Worm (Caenorhabditis elegans) whole organism, L4 larva: ENCODE results near the gene C56C10.6.

Source experiments
- F26F4.8 ChIP-seq: fragments of 200-800 bp; sonication (Bioruptor generic); conservative IDR thresholded peaks from 2 replicates; pipeline ENCODE4 v1.3.6; 2022; ENCODE audit warnings: missing genetic modification characterization, missing compliant biosample characterization
- F49E8.2 ChIP-seq: sonication (generic microtip); optimal IDR thresholded peaks from 2 replicates; lab custom pipeline; 2016; ENCODE audit warnings: missing compliant biosample characterization, mild to moderate bottlenecking, missing genetic modification characterization, borderline replicate concordance
- T20F7.1 ChIP-seq: fragments of 200-800 bp; sonication (Bioruptor generic); optimal IDR thresholded peaks from 2 replicates; lab custom pipeline; 2018; ENCODE audit warnings: mild to moderate bottlenecking, missing genetic modification characterization, missing compliant biosample characterization
- T26A8.4 ChIP-seq: fragments of 200-800 bp; sonication (Bioruptor generic); IDR thresholded peaks from 2 replicates; pipeline ENCODE4 v1.3.6; 2022; ENCODE audit warnings: missing genetic modification characterization, missing compliant biosample characterization
- Y75B8A.6 ChIP-seq: fragments of 200-800 bp; sonication (Bioruptor generic); IDR thresholded peaks from 2 replicates; pipeline ENCODE4 v1.3.6; 2022; ENCODE audit warnings: missing genetic modification reagents, missing genetic modification characterization, missing compliant biosample characterization
- ZK337.2 ChIP-seq: fragments of 200-800 bp; sonication (Bioruptor generic); IDR thresholded peaks from 2 replicates; pipeline ENCODE4 v1.3.6; 2022; ENCODE audit warnings: missing genetic modification reagents, missing genetic modification characterization, missing compliant biosample characterization
- arid-1 ChIP-seq: fragments of 200-800 bp; sonication (Bioruptor generic); conservative IDR thresholded peaks from 2 replicates; pipeline ENCODE4 v1.3.6; 2022; ENCODE audit warnings: missing genetic modification reagents, missing genetic modification characterization, missing compliant biosample characterization
- attf-4 ChIP-seq: sonication (generic microtip); optimal IDR thresholded peaks from 3 replicates; lab custom pipeline; 2017; ENCODE audit warnings: missing biosample characterization, missing genetic modification characterization
- ceh-20 ChIP-seq: fragments of 200-800 bp; sonication (Bioruptor generic); IDR thresholded peaks from 2 replicates; pipeline ENCODE4 v1.3.6; 2022; ENCODE audit warnings: missing genetic modification reagents, missing genetic modification characterization, missing compliant biosample characterization
- ceh-44 ChIP-seq: fragments of 200-800 bp; sonication (Bioruptor generic); IDR thresholded peaks from 2 replicates; pipeline ENCODE4 v1.3.6; 2022; ENCODE audit warnings: missing genetic modification reagents, missing genetic modification characterization, missing compliant biosample characterization
- ceh-82 ChIP-seq: sonication (generic microtip); optimal IDR thresholded peaks from 2 replicates; lab custom pipeline; 2017; ENCODE audit warnings: missing biosample characterization, missing genetic modification characterization
- ces-1 ChIP-seq: fragments of 150-350 bp; sonication (generic microtip); optimal IDR thresholded peaks from 4 replicates; lab custom pipeline; 2014; ENCODE audit warnings: missing biosample characterization, missing genetic modification reagents, missing genetic modification characterization
- cey-2 ChIP-seq: sonication (generic microtip); optimal IDR thresholded peaks from 3 replicates; lab custom pipeline; 2017; ENCODE audit warnings: missing genetic modification characterization, mild to moderate bottlenecking, missing compliant biosample characterization, antibody characterized with exemption, borderline replicate concordance; ENCODE audit not compliant: insufficient read depth
- ctbp-1 ChIP-seq: fragments of 200-800 bp; sonication (Bioruptor generic); IDR thresholded peaks from 2 replicates; pipeline ENCODE4 v1.3.6; 2022; ENCODE audit warnings: missing genetic modification reagents, missing genetic modification characterization, missing compliant biosample characterization
- daf-16 ChIP-seq, 3 experiments: sonication (generic microtip); optimal IDR thresholded peaks; 2 replicates each; lab custom pipeline; 2016 to 2017; ENCODE audit warnings: missing genetic modification characterization in 3 of 3, missing genetic modification reagents in 3 of 3, mild to moderate bottlenecking in 2 of 3, missing compliant biosample characterization in 2 of 3, missing biosample characterization in 1 of 3, moderate library complexity in 1 of 3
- daf-8 ChIP-seq: fragments of 200-800 bp; sonication (Bioruptor generic); IDR thresholded peaks from 2 replicates; pipeline ENCODE4 v1.3.6; 2022; ENCODE audit warnings: missing genetic modification characterization, missing compliant biosample characterization
- dmd-6 ChIP-seq: fragments of 200-800 bp; sonication (Bioruptor generic); IDR thresholded peaks from 2 replicates; pipeline ENCODE4 v1.3.6; 2022; ENCODE audit warnings: missing genetic modification reagents, missing genetic modification characterization, missing compliant biosample characterization
- dmd-8 ChIP-seq: fragments of 200-800 bp; sonication (Bioruptor generic); IDR thresholded peaks from 2 replicates; pipeline ENCODE4 v1.3.6; 2022; ENCODE audit warnings: missing genetic modification characterization, missing compliant biosample characterization
- dpl-1 ChIP-seq: fragments of 150-350 bp; optimal IDR thresholded peaks from 2 replicates; lab custom pipeline; 2014; ENCODE audit warnings: missing biosample characterization, missing genetic modification reagents, missing genetic modification characterization
- egl-27 ChIP-seq: sonication (generic microtip); optimal IDR thresholded peaks from 3 replicates; lab custom pipeline; 2017; ENCODE audit warnings: missing biosample characterization, missing genetic modification reagents, missing genetic modification characterization
- egl-43 ChIP-seq: fragments of 200-800 bp; sonication (Bioruptor generic); IDR thresholded peaks from 2 replicates; pipeline ENCODE4 v1.3.6; 2022; ENCODE audit warnings: missing genetic modification reagents, missing genetic modification characterization, missing compliant biosample characterization
- fkh-10 ChIP-seq: fragments of 150-350 bp; optimal IDR thresholded peaks from 2 replicates; lab custom pipeline; 2014; ENCODE audit warnings: missing biosample characterization, missing genetic modification reagents, missing genetic modification characterization
- hlh-11 ChIP-seq: fragments of 200-800 bp; sonication (Bioruptor generic); optimal IDR thresholded peaks from 2 replicates; lab custom pipeline; 2018; ENCODE audit warnings: mild to moderate bottlenecking, missing genetic modification characterization, missing compliant biosample characterization
- lim-7 ChIP-seq: fragments of 200-800 bp; sonication (Bioruptor generic); IDR thresholded peaks from 2 replicates; pipeline ENCODE4 v1.3.6; 2022; ENCODE audit warnings: missing genetic modification characterization, missing compliant biosample characterization
- madf-9 ChIP-seq: fragments of 200-800 bp; sonication (Bioruptor generic); conservative IDR thresholded peaks from 2 replicates; pipeline ENCODE4 v1.3.6; 2022; ENCODE audit warnings: missing genetic modification reagents, missing genetic modification characterization, missing compliant biosample characterization
- mdl-1 ChIP-seq, 2 experiments: fragments of 150-350 bp in 1 of 2; sonication (generic microtip) in 1 of 2; optimal IDR thresholded peaks; 2 replicates each; lab custom pipeline; 2014 to 2017; ENCODE audit warnings: missing biosample characterization in 2 of 2, missing genetic modification characterization in 2 of 2
- mdt-29 ChIP-seq: fragments of 200-800 bp; sonication (Bioruptor generic); IDR thresholded peaks from 2 replicates; pipeline ENCODE4 v1.3.6; 2022; ENCODE audit warnings: missing genetic modification reagents, missing genetic modification characterization, missing compliant biosample characterization
- mes-2 ChIP-seq: sonication (generic microtip); optimal IDR thresholded peaks from 2 replicates; lab custom pipeline; 2016; ENCODE audit warnings: missing genotype, mild to moderate bottlenecking, missing genetic modification characterization, missing compliant biosample characterization; ENCODE audit not compliant: poor library complexity, severe bottlenecking
- mxl-2 ChIP-seq: fragments of 200-800 bp; sonication (Bioruptor generic); conservative IDR thresholded peaks from 2 replicates; pipeline ENCODE4 v1.3.6; 2022; ENCODE audit warnings: missing genetic modification reagents, missing genetic modification characterization, missing compliant biosample characterization
- mxl-3 ChIP-seq: fragments of 200-800 bp; sonication (Bioruptor generic); optimal IDR thresholded peaks from 2 replicates; lab custom pipeline; 2018; ENCODE audit warnings: mild to moderate bottlenecking, missing genetic modification characterization, missing compliant biosample characterization
- nhr-28 ChIP-seq: fragments of 150-350 bp; optimal IDR thresholded peaks from 2 replicates; lab custom pipeline; 2014; ENCODE audit warnings: missing biosample characterization, missing genetic modification characterization
- nhr-41 ChIP-seq: fragments of 200-800 bp; sonication (Bioruptor generic); IDR thresholded peaks from 2 replicates; pipeline ENCODE4 v1.3.6; 2022; ENCODE audit warnings: missing genetic modification reagents, missing genetic modification characterization, missing compliant biosample characterization
- nhr-42 ChIP-seq: fragments of 200-800 bp; sonication (Bioruptor generic); IDR thresholded peaks from 2 replicates; pipeline ENCODE4 v1.3.6; 2022; ENCODE audit warnings: missing genetic modification characterization, missing compliant biosample characterization
- nhr-6 ChIP-seq: fragments of 150-350 bp; optimal IDR thresholded peaks from 2 replicates; lab custom pipeline; 2014; ENCODE audit warnings: missing biosample characterization, missing genetic modification characterization
- nhr-76 ChIP-seq: fragments of 150-350 bp; optimal IDR thresholded peaks from 2 replicates; lab custom pipeline; 2014; ENCODE audit warnings: missing biosample characterization, missing genetic modification characterization
- nhr-77 ChIP-seq: fragments of 150-350 bp; optimal IDR thresholded peaks from 2 replicates; lab custom pipeline; 2014; ENCODE audit warnings: missing biosample characterization, missing genetic modification characterization
- pha-4 ChIP-seq, 2 experiments: fragments of 150-350 bp in 1 of 2; fragments of 200-800 bp in 1 of 2; sonication (Bioruptor generic) in 1 of 2; IDR thresholded peaks in 1 of 2; optimal IDR thresholded peaks in 1 of 2; 2 replicates each; pipeline versions ENCODE4 v1.3.6 to Lab custom; 2014 to 2022; ENCODE audit warnings: missing genetic modification characterization in 2 of 2, missing genetic modification reagents in 2 of 2, missing biosample characterization in 1 of 2, missing compliant biosample characterization in 1 of 2
- set-16 ChIP-seq: fragments of 200-800 bp; sonication (Bioruptor generic); IDR thresholded peaks from 2 replicates; pipeline ENCODE4 v1.3.6; 2022; ENCODE audit warnings: missing genetic modification reagents, missing genetic modification characterization, missing compliant biosample characterization
- skn-1 ChIP-seq: fragments of 150-350 bp; optimal IDR thresholded peaks from 2 replicates; lab custom pipeline; 2014; ENCODE audit warnings: missing biosample characterization, missing genetic modification characterization
- snpc-1.2 ChIP-seq: fragments of 200-800 bp; sonication (Bioruptor generic); IDR thresholded peaks from 2 replicates; pipeline ENCODE4 v1.3.6; 2022; ENCODE audit warnings: missing genetic modification reagents, missing genetic modification characterization, missing compliant biosample characterization
- snpc-4 ChIP-seq: fragments of 150-350 bp; optimal IDR thresholded peaks from 2 replicates; lab custom pipeline; 2014; ENCODE audit warnings: missing biosample characterization, missing genetic modification characterization
- spr-3 ChIP-seq: fragments of 200-800 bp; sonication (Bioruptor generic); optimal IDR thresholded peaks from 2 replicates; lab custom pipeline; 2018; ENCODE audit warnings: mild to moderate bottlenecking, missing genetic modification characterization, missing compliant biosample characterization
- tag-97 ChIP-seq: fragments of 200-800 bp; sonication (Bioruptor generic); IDR thresholded peaks from 2 replicates; pipeline ENCODE4 v1.3.6; 2022; ENCODE audit warnings: missing genetic modification characterization, missing compliant biosample characterization
- tra-1 ChIP-seq: fragments of 200-800 bp; sonication (Bioruptor generic); IDR thresholded peaks from 2 replicates; pipeline ENCODE4 v1.3.6; 2022; ENCODE audit warnings: missing genetic modification reagents, missing genetic modification characterization, missing compliant biosample characterization
- unc-39 ChIP-seq: sonication (generic microtip); optimal IDR thresholded peaks from 2 replicates; lab custom pipeline; 2017; ENCODE audit warnings: missing biosample characterization, missing genetic modification characterization
- vab-7 ChIP-seq: fragments of 200-800 bp; sonication (Bioruptor generic); IDR thresholded peaks from 2 replicates; pipeline ENCODE4 v1.3.6; 2022; ENCODE audit warnings: missing genetic modification reagents, missing genetic modification characterization, missing compliant biosample characterization
- zag-1 ChIP-seq: fragments of 150-350 bp; optimal IDR thresholded peaks from 2 replicates; lab custom pipeline; 2014; ENCODE audit warnings: missing biosample characterization, missing genetic modification characterization
- zip-2 ChIP-seq: fragments of 150-350 bp; optimal IDR thresholded peaks from 2 replicates; lab custom pipeline; 2014; ENCODE audit warnings: missing biosample characterization, missing genetic modification characterization
- ztf-7 ChIP-seq: fragments of 150-350 bp; optimal IDR thresholded peaks from 2 replicates; lab custom pipeline; 2014; ENCODE audit warnings: missing biosample characterization, missing genetic modification characterization

The C56C10.6 gene

ce11 chrII:6615232-6616029 lies 34.3 kb upstream of the C56C10.6 start (continued):
- no peak for TF ChIP-seq F26F4.8 (GFP tag; lab: Robert Waterston, UW)
- no peak for TF ChIP-seq cey-2 (tag; lab: Kevin White, UChicago)
- TF ChIP-seq hlh-11 = peak; percentile 75
- TF ChIP-seq egl-43 (GFP tag; lab: Robert Waterston, UW) = no peak
- no peak for TF ChIP-seq snpc-1.2 (GFP tag; lab: Robert Waterston, UW)
- no peak for TF ChIP-seq fkh-10 (GFP tag; lab: Kevin White, UChicago)
- TF ChIP-seq nhr-76 (tag; lab: Kevin White, UChicago) = no peak
- no peak for TF ChIP-seq mdt-29 (GFP tag; lab: Robert Waterston, UW)
- no peak for TF ChIP-seq skn-1 (tag; lab: Kevin White, UChicago)
- no peak for TF ChIP-seq lim-7 (GFP tag; lab: Robert Waterston, UW)
- TF ChIP-seq madf-9 (GFP tag; lab: Robert Waterston, UW) = no peak
- no peak for TF ChIP-seq spr-3 (GFP tag; lab: Kevin White, UChicago)
- TF ChIP-seq pha-4 (GFP tag; IDR thresholded peaks at IDR 0.05; lab: Robert Waterston, UW) = no peak
- no peak for TF ChIP-seq pha-4 (tag; optimal IDR thresholded peaks at IDR 0.05; lab: Kevin White, UChicago)
- TF ChIP-seq ZK337.2 (GFP tag; lab: Robert Waterston, UW) = no peak
- TF ChIP-seq nhr-28 = peak; percentile 76
- TF ChIP-seq zip-2 (tag; lab: Kevin White, UChicago) = no peak
- TF ChIP-seq ztf-7 (tag; lab: Kevin White, UChicago) = no peak
- no peak; the same call in 1 of the 2 replicates for TF ChIP-seq tra-1 (GFP tag; lab: Robert Waterston, UW)
- peak; percentile 63 for TF ChIP-seq nhr-77 (tag; lab: Kevin White, UChicago)
- TF ChIP-seq ceh-82 (tag; lab: Kevin White, UChicago) = no peak
- TF ChIP-seq F49E8.2 (tag; lab: Kevin White, UChicago) = no peak
- TF ChIP-seq mxl-2 (GFP tag; lab: Robert Waterston, UW) = no peak
- no peak for TF ChIP-seq mdl-1 (tag; optimal IDR thresholded peaks at IDR 0.05; lab: Kevin White, UChicago)
- no peak for TF ChIP-seq nhr-41 (GFP tag; lab: Robert Waterston, UW)
- peak; percentile 22 for TF ChIP-seq mes-2 (tag; lab: Kevin White, UChicago)
- no peak for TF ChIP-seq daf-8 (GFP tag; lab: Robert Waterston, UW)
- TF ChIP-seq dmd-8 (GFP tag; lab: Robert Waterston, UW) = no peak
- no peak for TF ChIP-seq tag-97 (GFP tag; lab: Robert Waterston, UW)
- no peak for TF ChIP-seq unc-39 (tag; lab: Kevin White, UChicago)
- TF ChIP-seq dpl-1 (GFP tag; lab: Kevin White, UChicago) = no peak
- no peak for TF ChIP-seq ctbp-1 (GFP tag; lab: Robert Waterston, UW)
- TF ChIP-seq snpc-4 (tag; lab: Kevin White, UChicago) = no peak
- TF ChIP-seq daf-16 (GFP tag; optimal IDR thresholded peaks at IDR 0.05; lab: Kevin White, UChicago) = no peak
- peak; percentile 71 for TF ChIP-seq daf-16 (tag; optimal IDR thresholded peaks at IDR 0.05; lab: Kevin White, UChicago)
- 0 out of 2 replicates have a peak, but pooled peaks have one; percentile 14 for TF ChIP-seq T26A8.4 (GFP tag; lab: Robert Waterston, UW)
- no peak for TF ChIP-seq ces-1
- TF ChIP-seq nhr-6 (tag; lab: Kevin White, UChicago) = no peak

- TF ChIP-seq T26A8.4 (GFP tag; lab: Robert Waterston, UW) (no peak), daf-16 (GFP tag; optimal IDR thresholded peaks at IDR 0.05; lab: Kevin White, UChicago) (no peak), daf-16 (tag; optimal IDR thresholded peaks at IDR 0.05; lab: Kevin White, UChicago) (peak; percentile 21), attf-4 (no peak), T20F7.1 (GFP tag; lab: Kevin White, UChicago) (no peak), nhr-42 (no peak), fkh-10 (GFP tag; lab: Kevin White, UChicago) (no peak), ceh-44 (no peak), vab-7 (GFP tag; lab: Robert Waterston, UW) (no peak), mxl-3 (GFP tag; lab: Kevin White, UChicago) (no peak), Y75B8A.6 (GFP tag; lab: Robert Waterston, UW) (no peak), egl-27 (tag; lab: Kevin White, UChicago) (no peak), set-16 (GFP tag; lab: Robert Waterston, UW) (no peak), ceh-20 (GFP tag; lab: Robert Waterston, UW) (no peak), zag-1 (tag; lab: Kevin White, UChicago) (no peak), dmd-6 (GFP tag; lab: Robert Waterston, UW) (peak; percentile 43), arid-1 (no peak)
These were observed 33.4 kb upstream of the C56C10.6 start for ce11 chrII:6614500-6614899.
